Worm (Caenorhabditis elegans) whole organism, midembryonic: Measurements from ENCODE around the gene Y38E10A.8.

Experiments
- T22C8.4 ChIP-seq: fragments of 200-800 bp; sonication (Bioruptor generic); IDR thresholded peaks from 2 replicates; pipeline ENCODE4 v1.3.6; 2022; ENCODE audit warnings: missing genetic modification characterization, missing compliant biosample characterization
- cog-1 ChIP-seq: sonication (generic microtip); optimal IDR thresholded peaks from 2 replicates; lab custom pipeline; 2016; ENCODE audit warnings: missing genetic modification characterization, missing compliant biosample characterization
- flt-1 ChIP-seq: fragments of 200-800 bp; sonication (Bioruptor generic); IDR thresholded peaks from 2 replicates; pipeline ENCODE4 v1.3.6; 2022; ENCODE audit warnings: missing genetic modification characterization, missing compliant biosample characterization
- klf-2 ChIP-seq: fragments of 200-800 bp; sonication (Bioruptor generic); conservative IDR thresholded peaks from 2 replicates; pipeline ENCODE4 v1.3.6; 2022; ENCODE audit warnings: missing genetic modification reagents, missing genetic modification characterization, missing compliant biosample characterization
- med-1 ChIP-seq: sonication (generic microtip); optimal IDR thresholded peaks from 2 replicates; lab custom pipeline; 2017; ENCODE audit warnings: missing genetic modification characterization, mild to moderate bottlenecking, missing compliant biosample characterization, antibody characterized with exemption, missing genetic modification reagents; ENCODE audit not compliant: insufficient read depth
- ref-1 ChIP-seq: fragments of 200-800 bp; sonication (Bioruptor generic); conservative IDR thresholded peaks from 2 replicates; pipeline ENCODE4 v1.3.6; 2022; ENCODE audit warnings: missing genetic modification reagents, missing genetic modification characterization, missing compliant biosample characterization
- tab-1 ChIP-seq: fragments of 200-800 bp; sonication (Bioruptor generic); IDR thresholded peaks from 2 replicates; pipeline ENCODE4 v1.3.6; 2022; ENCODE audit warnings: missing genetic modification characterization, missing compliant biosample characterization
- ztf-23 ChIP-seq: fragments of 200-800 bp; sonication (Bioruptor generic); IDR thresholded peaks from 2 replicates; pipeline ENCODE4 v1.3.6; 2022; ENCODE audit warnings: missing genetic modification reagents, missing genetic modification characterization, missing compliant biosample characterization
- ztf-29 ChIP-seq: fragments of 200-800 bp; sonication (Bioruptor generic); IDR thresholded peaks from 2 replicates; pipeline ENCODE4 v1.3.6; 2022; ENCODE audit warnings: missing genetic modification reagents, missing genetic modification characterization, missing compliant biosample characterization

ce11 chrII:12622843-12623242 lies 15.8 kb downstream of the Y38E10A.8 start:
- TF ChIP-seq cog-1 (tag; lab: Kevin White, UChicago): no peak
- TF ChIP-seq tab-1 (GFP tag; lab: Robert Waterston, UW): no peak
- no peak for TF ChIP-seq ztf-23
- no peak for TF ChIP-seq ref-1
- TF ChIP-seq ztf-29 (GFP tag; lab: Robert Waterston, UW): no peak
- no peak for TF ChIP-seq T22C8.4 (GFP tag; lab: Robert Waterston, UW)
- TF ChIP-seq klf-2 (GFP tag; lab: Robert Waterston, UW): no peak
- TF ChIP-seq flt-1 (GFP tag; lab: Robert Waterston, UW): no peak
- TF ChIP-seq med-1 (GFP tag; lab: Kevin White, UChicago): no peak
